Fruit fly (Drosophila melanogaster): ENCODE results near the gene CG13003.

CG13003 gene

DNA sequence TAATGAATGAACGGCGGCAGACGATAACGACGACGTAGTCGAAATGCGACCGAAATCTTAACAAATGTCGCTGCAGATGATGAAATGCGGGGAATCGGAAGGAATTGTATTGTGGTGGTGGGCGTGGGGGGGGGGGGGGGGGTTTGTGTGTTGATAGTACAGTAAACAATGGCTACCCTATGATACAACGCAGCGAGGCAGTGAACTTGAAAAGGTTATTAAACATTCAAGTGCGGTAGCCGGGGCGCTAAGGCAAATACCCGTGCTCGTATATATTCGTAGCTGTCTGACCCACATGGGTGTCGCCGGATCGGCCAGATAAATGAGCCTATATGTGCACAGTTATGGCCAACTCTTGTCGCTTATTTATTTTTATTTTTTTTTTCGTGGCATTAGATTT, 33.0 kb upstream of the CG13003 start (continued):
- TF ChIP-seq sens (GFP tag) (peak; percentile 19), Scr (GFP tag; IDR thresholded peaks at IDR 0.05; ENCODE audit: partially characterized antibody) (no peak), Med (GFP tag) (peak; percentile 51)

DNA sequence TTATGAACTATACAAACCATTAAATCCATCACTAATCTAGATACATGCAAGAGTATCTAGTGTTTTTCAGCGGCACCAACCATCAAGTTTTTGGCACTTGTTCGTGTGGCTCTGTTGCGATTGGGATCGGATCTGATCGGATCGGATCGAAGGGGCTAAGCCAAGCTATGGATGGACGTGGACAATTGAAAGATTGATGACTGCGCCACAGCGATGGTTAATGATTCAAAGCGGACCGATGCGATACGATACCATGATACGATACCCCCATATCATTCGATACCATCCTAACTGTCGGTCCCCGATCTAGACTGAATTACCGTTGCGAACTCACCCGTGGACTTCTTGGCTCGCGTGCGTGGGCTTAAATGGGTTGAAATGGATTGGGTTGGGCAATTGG, 31.3 kb upstream of the CG13003 start:
- TF ChIP-seq PHDP (tag; optimal IDR thresholded peaks at IDR 0.05): no peak
- peak; percentile 96 for TF ChIP-seq CG13894 (tag; optimal IDR thresholded peaks at IDR 0.05)

DNA sequence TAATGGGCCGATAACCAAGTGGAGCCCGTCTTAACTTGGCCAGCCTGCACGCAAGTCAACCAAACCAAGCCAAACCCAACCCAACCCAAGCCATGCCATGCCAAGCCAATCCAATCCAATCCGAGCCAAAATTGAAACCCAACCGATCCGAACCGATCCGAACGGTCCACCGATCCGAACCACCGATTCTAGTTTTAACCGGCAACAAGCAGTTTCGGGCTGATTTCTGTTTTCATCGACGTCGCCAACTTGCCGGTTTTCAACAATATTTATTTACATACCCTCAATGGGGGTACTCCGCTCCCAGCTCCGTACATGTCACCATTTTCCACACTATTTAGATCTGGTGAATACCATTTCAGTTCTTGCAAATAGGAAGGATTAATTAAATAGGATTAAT, 30.7 kb upstream of the CG13003 start:
- no peak for TF ChIP-seq CG10543 (GFP tag; optimal IDR thresholded peaks at IDR 0.05)
- TF ChIP-seq chinmo (GFP tag; IDR thresholded peaks at IDR 0.05; ENCODE audit: partially characterized antibody): peak; percentile 44; the same call in 1 of the 4 replicates
- TF ChIP-seq CG13894 (tag; optimal IDR thresholded peaks at IDR 0.05): peak; percentile 97
- no peak for TF ChIP-seq pum (GFP tag; optimal IDR thresholded peaks at IDR 0.05)
- peak; percentile 23 for TF ChIP-seq Med (GFP tag)
- peak; percentile 75 for TF ChIP-seq Deaf1 (tag; optimal IDR thresholded peaks at IDR 0.05)
- TF ChIP-seq CG12769 (tag; optimal IDR thresholded peaks at IDR 0.05): peak; percentile 34
- peak; percentile 86 for TF ChIP-seq gem (tag; optimal IDR thresholded peaks at IDR 0.05)
- TF ChIP-seq CG2199 (GFP tag; IDR thresholded peaks at IDR 0.05): peak; percentile 66; the same call in 1 of the 3 replicates
- TF ChIP-seq Dbx (GFP tag; IDR thresholded peaks at IDR 0.05): 0 out of 3 replicates have a peak, but pooled peaks have one; percentile 18
- no peak for TF ChIP-seq CG8359 (GFP tag; optimal IDR thresholded peaks at IDR 0.05; ENCODE audit: borderline replicate concordance)

DNA sequence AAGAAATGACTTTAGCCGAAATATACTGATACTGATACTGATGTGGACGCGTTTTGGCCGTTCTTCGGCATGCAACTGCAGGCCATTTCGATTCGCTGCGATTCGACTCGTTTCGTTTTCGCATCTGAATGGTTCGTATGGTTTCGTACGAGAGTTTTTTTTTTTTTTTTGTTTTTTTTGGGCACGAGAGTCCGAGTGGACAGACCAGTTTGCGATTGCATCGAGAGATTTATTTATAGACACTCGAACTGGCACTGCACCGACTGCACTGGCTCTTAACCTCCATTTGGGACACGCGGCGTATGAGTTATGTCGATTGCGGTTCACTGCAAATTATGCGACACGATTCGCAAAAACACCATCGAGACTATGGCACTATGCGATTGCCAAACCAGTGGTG, 29.7 kb upstream of the CG13003 start:
- TF ChIP-seq nom (GFP tag; optimal IDR thresholded peaks at IDR 0.05) (peak; percentile 70), cad (GFP tag; optimal IDR thresholded peaks at IDR 0.05) (no peak), Drgx (GFP tag; IDR thresholded peaks at IDR 0.05) (peak; percentile 46; the same call in 1 of the 2 replicates), Deaf1 (tag; optimal IDR thresholded peaks at IDR 0.05) (peak; percentile 19), pzg (GFP tag; optimal IDR thresholded peaks at IDR 0.05) (no peak), sens (GFP tag) (peak; percentile 23)

DNA sequence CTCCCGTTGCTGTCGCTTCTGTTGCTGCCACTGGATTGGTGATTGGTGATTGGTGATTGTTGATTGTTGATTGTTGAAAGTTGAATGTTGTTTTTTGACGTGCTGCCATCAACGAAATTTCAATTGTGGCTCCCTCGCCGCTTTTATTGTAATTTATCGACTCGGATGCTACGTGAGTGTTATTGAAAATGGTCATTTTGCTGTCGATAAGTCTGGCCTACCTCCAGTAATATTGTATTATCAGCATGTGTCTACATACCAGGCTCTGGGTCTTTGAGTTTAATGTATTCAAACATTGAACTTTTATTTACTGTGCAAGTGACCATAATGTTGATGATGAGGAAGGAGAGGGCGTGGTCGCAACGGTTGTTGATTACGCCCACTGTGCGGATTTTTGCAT, 26.1 kb upstream of the CG13003 start:
- TF ChIP-seq Ets65A (GFP tag) (peak; percentile 65), zfh1 (GFP tag; IDR thresholded peaks at IDR 0.05) (no peak)

DNA sequence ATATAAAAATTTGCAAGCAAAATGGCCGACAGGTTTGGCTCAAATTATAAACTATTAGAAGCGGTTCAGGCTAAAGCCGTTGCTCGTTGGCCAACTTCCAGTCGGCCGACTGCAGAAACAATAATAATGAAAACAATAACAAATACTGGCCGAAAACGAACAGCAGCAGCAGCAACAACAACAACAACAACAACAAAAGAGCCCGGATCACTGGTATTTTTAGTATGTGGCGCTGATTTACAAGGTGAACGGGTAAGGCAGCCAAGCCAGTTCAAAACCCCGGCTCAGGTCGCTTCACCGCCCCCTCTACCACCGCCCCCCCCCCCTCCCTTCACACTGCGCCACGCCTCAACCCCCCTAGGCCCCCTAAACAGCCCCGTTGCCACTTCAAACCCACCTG, 23.9 kb upstream of the CG13003 start:
- no peak for TF ChIP-seq CG3163 (GFP tag; optimal IDR thresholded peaks at IDR 0.05)
- TF ChIP-seq CG13894 (tag; optimal IDR thresholded peaks at IDR 0.05): peak; percentile 33
- TF ChIP-seq cwo (GFP tag; optimal IDR thresholded peaks at IDR 0.05): peak; percentile 39
- peak; percentile 21 for TF ChIP-seq CG12769 (tag; optimal IDR thresholded peaks at IDR 0.05)
- TF ChIP-seq croc (GFP tag; conservative IDR thresholded peaks at IDR 0.05): no peak
- TF ChIP-seq CG4360 (GFP tag; IDR thresholded peaks at IDR 0.05): peak; percentile 34; the same call in 1 of the 2 replicates
- TF ChIP-seq chinmo (GFP tag; IDR thresholded peaks at IDR 0.05; ENCODE audit: partially characterized antibody): peak; percentile 97
- TF ChIP-seq crol (GFP tag; IDR thresholded peaks at IDR 0.05): peak; percentile 82
- no peak for TF ChIP-seq Ravus (GFP tag; IDR thresholded peaks at IDR 0.05)
- peak; percentile 87 for TF ChIP-seq sd (tag; optimal IDR thresholded peaks at IDR 0.05)
- 0 out of 3 replicates have a peak, but pooled peaks have one; percentile 40 for TF ChIP-seq CG6175 (GFP tag; IDR thresholded peaks at IDR 0.05)
- TF ChIP-seq gcm2 (GFP tag; optimal IDR thresholded peaks at IDR 0.05): no peak
- TF ChIP-seq her (GFP tag; optimal IDR thresholded peaks at IDR 0.05): no peak
